Worm (Caenorhabditis elegans) whole organism, L4 larva: Measurements from ENCODE around the gene R06F6.8.

Experiments used
- F10B5.3 ChIP-seq: sonication (generic microtip); optimal IDR thresholded peaks from 2 replicates; lab custom pipeline; 2016; ENCODE audit warnings: mild to moderate bottlenecking, missing genetic modification characterization, missing compliant biosample characterization
- F37D6.2 ChIP-seq: sonication (generic microtip); optimal IDR thresholded peaks from 2 replicates; lab custom pipeline; 2016; ENCODE audit warnings: mild to moderate bottlenecking, missing genetic modification characterization, missing compliant biosample characterization
- R02D3.7 ChIP-seq: fragments of 150-350 bp; sonication (generic microtip); optimal IDR thresholded peaks from 3 replicates; lab custom pipeline; 2014; ENCODE audit warnings: missing biosample characterization, missing genetic modification characterization
- Y105C5A.15 ChIP-seq: fragments of 200-800 bp; sonication (Bioruptor generic); IDR thresholded peaks from 2 replicates; pipeline ENCODE4 v1.3.6; 2022; ENCODE audit warnings: missing genetic modification characterization, missing compliant biosample characterization
- Y5F2A.4 ChIP-seq: fragments of 200-800 bp; sonication (Bioruptor generic); optimal IDR thresholded peaks from 2 replicates; lab custom pipeline; 2018; ENCODE audit warnings: mild to moderate bottlenecking, missing genetic modification characterization, missing compliant biosample characterization
- Y75B8A.6 ChIP-seq: fragments of 200-800 bp; sonication (Bioruptor generic); IDR thresholded peaks from 2 replicates; pipeline ENCODE4 v1.3.6; 2022; ENCODE audit warnings: missing genetic modification reagents, missing genetic modification characterization, missing compliant biosample characterization
- ZK546.5 ChIP-seq, 2 experiments: sonication (generic microtip); optimal IDR thresholded peaks; 2 replicates each; lab custom pipeline; 2017; ENCODE audit warnings: missing biosample characterization in 2 of 2, missing genetic modification characterization in 2 of 2
- aly-2 ChIP-seq: sonication (generic microtip); optimal IDR thresholded peaks from 2 replicates; lab custom pipeline; 2018; ENCODE audit warnings: missing biosample characterization, missing genetic modification characterization
- ces-1 ChIP-seq: fragments of 150-350 bp; sonication (generic microtip); optimal IDR thresholded peaks from 4 replicates; lab custom pipeline; 2014; ENCODE audit warnings: missing biosample characterization, missing genetic modification reagents, missing genetic modification characterization
- daf-16 ChIP-seq, 3 experiments: sonication (generic microtip); optimal IDR thresholded peaks; 2 replicates each; lab custom pipeline; 2016 to 2017; ENCODE audit warnings: missing genetic modification characterization in 3 of 3, missing genetic modification reagents in 3 of 3, mild to moderate bottlenecking in 2 of 3, missing compliant biosample characterization in 2 of 3, missing biosample characterization in 1 of 3, moderate library complexity in 1 of 3
- dmd-6 ChIP-seq: fragments of 200-800 bp; sonication (Bioruptor generic); IDR thresholded peaks from 2 replicates; pipeline ENCODE4 v1.3.6; 2022; ENCODE audit warnings: missing genetic modification reagents, missing genetic modification characterization, missing compliant biosample characterization
- dpl-1 ChIP-seq: fragments of 150-350 bp; optimal IDR thresholded peaks from 2 replicates; lab custom pipeline; 2014; ENCODE audit warnings: missing biosample characterization, missing genetic modification reagents, missing genetic modification characterization
- dve-1 ChIP-seq: sonication (generic microtip); optimal IDR thresholded peaks from 2 replicates; lab custom pipeline; 2017; ENCODE audit warnings: antibody characterized with exemption, mild to moderate bottlenecking, missing genetic modification characterization, missing compliant biosample characterization; ENCODE audit not compliant: insufficient read depth
- fkh-10 ChIP-seq: fragments of 150-350 bp; optimal IDR thresholded peaks from 2 replicates; lab custom pipeline; 2014; ENCODE audit warnings: missing biosample characterization, missing genetic modification reagents, missing genetic modification characterization
- gei-8 ChIP-seq: fragments of 200-800 bp; sonication (Bioruptor generic); optimal IDR thresholded peaks from 2 replicates; lab custom pipeline; 2018; ENCODE audit warnings: mild to moderate bottlenecking, missing genetic modification characterization, missing compliant biosample characterization
- hif-1 ChIP-seq, 2 experiments: sonication (generic microtip); optimal IDR thresholded peaks; 2 replicates each; lab custom pipeline; 2016 to 2017; ENCODE audit warnings: missing compliant biosample characterization in 2 of 2, missing genetic modification characterization in 2 of 2, missing genetic modification reagents in 2 of 2, missing genotype in 2 of 2, mild to moderate bottlenecking in 1 of 2
- hlh-11 ChIP-seq: fragments of 200-800 bp; sonication (Bioruptor generic); optimal IDR thresholded peaks from 2 replicates; lab custom pipeline; 2018; ENCODE audit warnings: mild to moderate bottlenecking, missing genetic modification characterization, missing compliant biosample characterization
- hlh-30 ChIP-seq: sonication (generic microtip); optimal IDR thresholded peaks from 2 replicates; lab custom pipeline; 2017; ENCODE audit warnings: antibody characterized with exemption, mild to moderate bottlenecking, missing genetic modification characterization, missing compliant biosample characterization; ENCODE audit not compliant: insufficient read depth
- hmg-1.1 ChIP-seq: fragments of 200-800 bp; sonication (Bioruptor generic); IDR thresholded peaks from 2 replicates; pipeline ENCODE4 v1.3.6; 2022; ENCODE audit warnings: missing genetic modification reagents, missing genetic modification characterization, missing compliant biosample characterization
- jun-1 ChIP-seq: fragments of 150-350 bp; optimal IDR thresholded peaks from 2 replicates; lab custom pipeline; 2014; ENCODE audit warnings: missing biosample characterization, missing genetic modification reagents, missing genetic modification characterization
- lim-7 ChIP-seq: fragments of 200-800 bp; sonication (Bioruptor generic); IDR thresholded peaks from 2 replicates; pipeline ENCODE4 v1.3.6; 2022; ENCODE audit warnings: missing genetic modification characterization, missing compliant biosample characterization
- lin-29 ChIP-seq: fragments of 200-800 bp; sonication (Bioruptor generic); IDR thresholded peaks from 2 replicates; pipeline ENCODE4 v1.3.6; 2022; ENCODE audit warnings: missing genetic modification reagents, missing genetic modification characterization, missing compliant biosample characterization
- lir-3 ChIP-seq: sonication (generic microtip); optimal IDR thresholded peaks from 2 replicates; lab custom pipeline; 2016; ENCODE audit warnings: mild to moderate bottlenecking, missing genetic modification characterization, missing compliant biosample characterization
- lsy-2 ChIP-seq, 2 experiments: fragments of 150-350 bp in 1 of 2; sonication (generic microtip) in 1 of 2; optimal IDR thresholded peaks; 2 replicates each; lab custom pipeline; 2014 to 2017; ENCODE audit warnings: missing biosample characterization in 2 of 2, missing genetic modification characterization in 2 of 2
- mep-1 ChIP-seq: fragments of 150-350 bp; sonication (generic microtip); optimal IDR thresholded peaks from 3 replicates; lab custom pipeline; 2014; ENCODE audit warnings: missing biosample characterization, missing genetic modification characterization
- mes-2 ChIP-seq: sonication (generic microtip); optimal IDR thresholded peaks from 2 replicates; lab custom pipeline; 2016; ENCODE audit warnings: missing genotype, mild to moderate bottlenecking, missing genetic modification characterization, missing compliant biosample characterization; ENCODE audit not compliant: poor library complexity, severe bottlenecking
- nhr-10 ChIP-seq: fragments of 150-350 bp; optimal IDR thresholded peaks from 2 replicates; lab custom pipeline; 2014; ENCODE audit warnings: missing biosample characterization, missing genetic modification characterization
- nhr-11 ChIP-seq: fragments of 150-350 bp; optimal IDR thresholded peaks from 2 replicates; lab custom pipeline; 2014; ENCODE audit warnings: missing biosample characterization, missing genetic modification characterization
- nhr-237 ChIP-seq: sonication (generic microtip); optimal IDR thresholded peaks from 2 replicates; lab custom pipeline; 2017; ENCODE audit warnings: missing biosample characterization, missing genetic modification characterization
- nhr-28 ChIP-seq: fragments of 150-350 bp; optimal IDR thresholded peaks from 2 replicates; lab custom pipeline; 2014; ENCODE audit warnings: missing biosample characterization, missing genetic modification characterization
- nhr-48 ChIP-seq: sonication (generic microtip); optimal IDR thresholded peaks from 2 replicates; lab custom pipeline; 2016; ENCODE audit warnings: mild to moderate bottlenecking, missing genetic modification characterization, missing compliant biosample characterization
- nhr-77 ChIP-seq: fragments of 150-350 bp; optimal IDR thresholded peaks from 2 replicates; lab custom pipeline; 2014; ENCODE audit warnings: missing biosample characterization, missing genetic modification characterization
- pqm-1 ChIP-seq: sonication (generic microtip); optimal IDR thresholded peaks from 2 replicates; lab custom pipeline; 2017; ENCODE audit warnings: missing biosample characterization, missing genetic modification characterization
- rbr-2 ChIP-seq: sonication (generic microtip); optimal IDR thresholded peaks from 2 replicates; lab custom pipeline; 2016; ENCODE audit warnings: missing genotype, missing genetic modification characterization, missing compliant biosample characterization
- sdz-12 ChIP-seq: fragments of 200-800 bp; sonication (Bioruptor generic); optimal IDR thresholded peaks from 2 replicates; lab custom pipeline; 2018; ENCODE audit warnings: mild to moderate bottlenecking, missing genetic modification characterization, missing compliant biosample characterization
- set-16 ChIP-seq: fragments of 200-800 bp; sonication (Bioruptor generic); IDR thresholded peaks from 2 replicates; pipeline ENCODE4 v1.3.6; 2022; ENCODE audit warnings: missing genetic modification reagents, missing genetic modification characterization, missing compliant biosample characterization
- snpc-1.2 ChIP-seq: fragments of 200-800 bp; sonication (Bioruptor generic); IDR thresholded peaks from 2 replicates; pipeline ENCODE4 v1.3.6; 2022; ENCODE audit warnings: missing genetic modification reagents, missing genetic modification characterization, missing compliant biosample characterization
- snpc-4 ChIP-seq: fragments of 150-350 bp; optimal IDR thresholded peaks from 2 replicates; lab custom pipeline; 2014; ENCODE audit warnings: missing biosample characterization, missing genetic modification characterization
- tag-97 ChIP-seq: fragments of 200-800 bp; sonication (Bioruptor generic); IDR thresholded peaks from 2 replicates; pipeline ENCODE4 v1.3.6; 2022; ENCODE audit warnings: missing genetic modification characterization, missing compliant biosample characterization
- zfp-2 ChIP-seq: sonication (generic microtip); optimal IDR thresholded peaks from 2 replicates; lab custom pipeline; 2016; ENCODE audit warnings: mild to moderate bottlenecking, missing genetic modification characterization, missing compliant biosample characterization
- zfp-3 ChIP-seq: fragments of 200-800 bp; sonication (Bioruptor generic); conservative IDR thresholded peaks from 2 replicates; pipeline ENCODE4 v1.3.6; 2022; ENCODE audit warnings: missing genetic modification reagents, missing genetic modification characterization, missing compliant biosample characterization
- zip-11 ChIP-seq: fragments of 200-800 bp; sonication (Bioruptor generic); IDR thresholded peaks from 2 replicates; pipeline ENCODE4 v1.3.6; 2022; ENCODE audit warnings: missing genetic modification characterization, missing compliant biosample characterization
- ztf-11 ChIP-seq: fragments of 150-350 bp; optimal IDR thresholded peaks from 2 replicates; lab custom pipeline; 2014; ENCODE audit warnings: missing biosample characterization, missing genetic modification characterization
- ztf-7 ChIP-seq: fragments of 150-350 bp; optimal IDR thresholded peaks from 2 replicates; lab custom pipeline; 2014; ENCODE audit warnings: missing biosample characterization, missing genetic modification characterization

The R06F6.8 gene

DNA sequence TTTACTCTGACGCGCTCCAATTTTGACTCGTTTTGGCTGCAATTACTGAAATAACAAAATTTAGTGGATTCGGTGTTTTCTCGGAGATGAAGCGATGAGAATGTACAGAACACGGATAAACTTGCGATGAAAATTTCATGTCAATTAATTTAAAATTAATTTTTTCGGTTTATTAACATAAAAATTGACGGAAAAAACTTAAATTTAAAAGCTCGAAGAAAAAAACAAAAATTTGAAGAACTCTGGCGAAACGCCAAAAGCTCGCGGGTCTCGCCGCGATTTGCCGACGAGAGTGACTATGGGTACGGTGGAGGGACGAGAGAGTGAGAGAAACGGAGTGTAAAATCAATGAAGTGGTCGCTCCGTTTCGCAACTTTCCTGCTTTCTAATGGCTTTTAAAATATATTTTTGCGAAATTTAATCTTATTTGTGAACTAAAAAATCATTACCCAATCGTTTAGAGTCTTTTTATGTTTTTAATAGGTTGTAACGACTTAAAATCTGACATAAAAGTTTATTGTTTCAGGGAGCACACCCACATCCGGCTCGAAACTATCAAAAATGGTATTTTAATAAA lies 49.0 kb upstream of the R06F6.8 start, which contains the start of the genes gmps-1 and cap-2 (continued):
- TF ChIP-seq nhr-28 (tag; lab: Kevin White, UChicago) (peak; percentile 87), ZK546.5 (tag; optimal IDR thresholded peaks at IDR 0.05; lab: Kevin White, UChicago) (peak in 1 of 2 experiments; percentile 20), Y5F2A.4 (GFP tag; lab: Kevin White, UChicago) (peak; percentile 60), gei-8 (GFP tag; lab: Kevin White, UChicago) (peak; percentile 71), rbr-2 (tag; lab: Kevin White, UChicago) (peak; percentile 95), zfp-2 (tag; lab: Kevin White, UChicago) (peak; percentile 74), F37D6.2 (tag; lab: Kevin White, UChicago) (peak; percentile 91), dpl-1 (peak; percentile 91), aly-2 (tag; lab: Kevin White, UChicago) (no peak), R02D3.7 (tag; lab: Kevin White, UChicago) (peak; percentile 48), nhr-48 (tag; lab: Kevin White, UChicago) (peak; percentile 90), hmg-1.1 (peak; percentile 98), dve-1 (tag; lab: Kevin White, UChicago) (peak; percentile 99), zfp-3 (GFP tag; lab: Robert Waterston, UW) (peak; percentile 86), F10B5.3 (tag; lab: Kevin White, UChicago) (peak; percentile 90), zip-11 (GFP tag; lab: Robert Waterston, UW) (no peak), fkh-10 (GFP tag; lab: Kevin White, UChicago) (peak; percentile 95)

DNA sequence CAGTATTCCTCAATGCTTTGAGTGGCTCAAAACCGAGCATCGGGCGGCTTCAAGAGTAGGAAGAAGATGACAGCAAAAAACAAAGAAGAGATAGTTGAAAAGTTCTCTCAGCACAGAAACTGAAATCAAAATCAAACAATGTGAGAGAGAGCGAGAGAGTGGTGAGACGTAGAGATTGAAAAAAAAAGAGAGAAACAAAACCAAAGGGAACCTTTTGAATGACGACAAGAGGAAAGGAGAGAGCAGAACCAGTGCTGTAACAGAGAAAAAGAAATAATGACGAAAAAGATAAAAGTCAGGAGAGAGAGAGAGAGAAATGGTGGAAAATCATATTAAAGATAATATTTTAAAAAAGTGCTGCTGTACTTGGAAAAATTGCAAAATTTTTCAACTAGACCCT lies 47.4 kb upstream of the R06F6.8 start:
- peak; percentile 6 for TF ChIP-seq hlh-30 (tag; lab: Kevin White, UChicago)
- TF ChIP-seq hif-1 (tag; optimal IDR thresholded peaks at IDR 0.05; lab: Kevin White, UChicago): no peak
- peak; percentile 29 for TF ChIP-seq mep-1 (tag; lab: Kevin White, UChicago)
- peak; percentile 4 to 76 for TF ChIP-seq lsy-2 (tag; optimal IDR thresholded peaks at IDR 0.05; lab: Kevin White, UChicago)
- TF ChIP-seq nhr-28 (tag; lab: Kevin White, UChicago): peak; percentile 43
- TF ChIP-seq dve-1 (tag; lab: Kevin White, UChicago): peak; percentile 82
- TF ChIP-seq lim-7 (GFP tag; lab: Robert Waterston, UW): no peak
- peak; percentile 19 for TF ChIP-seq nhr-77 (tag; lab: Kevin White, UChicago)
- TF ChIP-seq snpc-4: no peak
- peak; percentile 51 for TF ChIP-seq hlh-11
- no peak for TF ChIP-seq sdz-12
- no peak for TF ChIP-seq ztf-11 (tag; lab: Kevin White, UChicago)
- TF ChIP-seq daf-16 (GFP tag; optimal IDR thresholded peaks at IDR 0.05; lab: Kevin White, UChicago): no peak
- TF ChIP-seq daf-16 (tag; optimal IDR thresholded peaks at IDR 0.05; lab: Kevin White, UChicago): peak; percentile 44
- peak; percentile 65 for TF ChIP-seq hmg-1.1
- TF ChIP-seq pqm-1 (tag; lab: Kevin White, UChicago): peak; percentile 31
- TF ChIP-seq mes-2 (tag; lab: Kevin White, UChicago): peak; percentile 53
- peak; percentile 51 for TF ChIP-seq dmd-6

ce11 chrII:10862749-10863656 lies 43.2 kb upstream of the R06F6.8 start:
- TF ChIP-seq jun-1: no peak
- no peak for TF ChIP-seq zfp-2 (tag; lab: Kevin White, UChicago)
- no peak for TF ChIP-seq zip-11 (GFP tag; lab: Robert Waterston, UW)
- TF ChIP-seq tag-97 (GFP tag; lab: Robert Waterston, UW): no peak
- TF ChIP-seq nhr-10 (tag; lab: Kevin White, UChicago): no peak
- TF ChIP-seq snpc-1.2: no peak
- TF ChIP-seq lir-3: no peak
- no peak for TF ChIP-seq lin-29 (GFP tag; lab: Robert Waterston, UW)
- TF ChIP-seq ztf-7 (tag; lab: Kevin White, UChicago): no peak
- no peak for TF ChIP-seq nhr-237 (tag; lab: Kevin White, UChicago)
- TF ChIP-seq set-16 (GFP tag; lab: Robert Waterston, UW): 0 out of 2 replicates have a peak, but pooled peaks have one; percentile 12
- TF ChIP-seq hlh-11: peak; percentile 3
- TF ChIP-seq Y105C5A.15: no peak
- TF ChIP-seq dmd-6: peak; percentile 35; the same call in 1 of the 2 replicates
- no peak for TF ChIP-seq nhr-11 (tag; lab: Kevin White, UChicago)
- TF ChIP-seq lsy-2 (tag; optimal IDR thresholded peaks at IDR 0.05; lab: Kevin White, UChicago): peak in 1 of 2 experiments; percentile 29
- TF ChIP-seq ces-1 (GFP tag; lab: Kevin White, UChicago): no peak
- TF ChIP-seq Y75B8A.6: no peak
- peak; percentile 49 for TF ChIP-seq dve-1 (tag; lab: Kevin White, UChicago)
